Fruit fly (Drosophila melanogaster) whole organism, wandering third instar larva: Measurements from ENCODE around the gene obst-B.

Experiments used
- Abd-B ChIP-seq: fragments of >200 bp; optimal IDR thresholded peaks from 2 replicates; lab custom pipeline; 2017; ENCODE audit warnings: missing biosample characterization, missing genetic modification characterization
- CG32264 ChIP-seq: fragments of 200-800 bp; sonication (Bioruptor generic); optimal IDR thresholded peaks from 2 replicates; lab custom pipeline; 2016; ENCODE audit warnings: missing biosample characterization, missing genetic modification characterization
- CG9705 ChIP-seq: fragments of 200-800 bp; sonication (Bioruptor generic); optimal IDR thresholded peaks from 2 replicates; lab custom pipeline; 2018; ENCODE audit warnings: missing biosample characterization, mild to moderate bottlenecking, missing genetic modification characterization
- CrebA ChIP-seq: fragments of 200-800 bp; sonication (Bioruptor generic); optimal IDR thresholded peaks from 2 replicates; lab custom pipeline; 2016; ENCODE audit warnings: missing biosample characterization, mild to moderate bottlenecking, missing genetic modification characterization, borderline replicate concordance
- Dfd ChIP-seq: fragments of >200 bp; optimal IDR thresholded peaks from 2 replicates; lab custom pipeline; 2017; ENCODE audit warnings: missing biosample characterization, missing genetic modification characterization
- Dif ChIP-seq: fragments of 200-275, 200-300 bp; sonication (Bioruptor generic); optimal IDR thresholded peaks from 2 replicates; lab custom pipeline; 2018; ENCODE audit warnings: missing biosample characterization, missing genetic modification characterization; ENCODE audit not compliant: partially characterized antibody
- GATAd ChIP-seq: sonication (Bioruptor generic); optimal IDR thresholded peaks from 2 replicates; lab custom pipeline; 2016; ENCODE audit warnings: missing biosample characterization, missing genetic modification characterization
- HLH106 ChIP-seq: fragments of 200-800 bp; optimal IDR thresholded peaks from 3 replicates; lab custom pipeline; 2019; ENCODE audit warnings: missing biosample characterization, mild to moderate bottlenecking, missing genetic modification characterization, moderate library complexity
- Hnf4 ChIP-seq: fragments of 200-800 bp; sonication (Bioruptor generic); optimal IDR thresholded peaks from 2 replicates; lab custom pipeline; 2016; ENCODE audit warnings: missing biosample characterization, mild to moderate bottlenecking, missing genetic modification characterization
- Hr78 ChIP-seq: fragments of >200 bp; optimal IDR thresholded peaks from 2 replicates; lab custom pipeline; 2017; ENCODE audit warnings: missing biosample characterization, missing genetic modification characterization
- Hr83 ChIP-seq: fragments of 200-300 bp; sonication (Bioruptor generic); optimal IDR thresholded peaks from 2 replicates; lab custom pipeline; 2016; ENCODE audit warnings: missing biosample characterization, mild to moderate bottlenecking, missing genetic modification characterization, moderate library complexity; ENCODE audit not compliant: poor library complexity, severe bottlenecking
- Jra ChIP-seq: sonication (Bioruptor generic); optimal IDR thresholded peaks from 2 replicates; lab custom pipeline; 2016; ENCODE audit warnings: missing biosample characterization, missing genetic modification characterization
- Mio ChIP-seq: sonication (Bioruptor generic); optimal IDR thresholded peaks from 2 replicates; lab custom pipeline; 2016; ENCODE audit warnings: missing biosample characterization, missing genetic modification characterization
- Myc ChIP-seq: fragments of >200 bp; optimal IDR thresholded peaks from 2 replicates; lab custom pipeline; 2017
- N ChIP-seq: fragments of >200 bp; optimal IDR thresholded peaks from 2 replicates; lab custom pipeline; 2018; ENCODE audit warnings: missing biosample characterization, missing external identifiers, missing genetic modification characterization
- OdsH ChIP-seq: fragments of 200-800 bp; sonication (Bioruptor generic); optimal IDR thresholded peaks from 2 replicates; lab custom pipeline; 2016; ENCODE audit warnings: missing biosample characterization, mild to moderate bottlenecking, missing genetic modification characterization
- Rel ChIP-seq, 2 experiments: fragments of 200-800 bp; sonication (Bioruptor generic) in 1 of 2; optimal IDR thresholded peaks; 2 replicates in 1 of 2; 3 replicates in 1 of 2; lab custom pipeline; 2016 to 2019; ENCODE audit warnings: mild to moderate bottlenecking in 2 of 2, missing biosample characterization in 2 of 2, missing genetic modification characterization in 2 of 2, moderate library complexity in 1 of 2
- Sp1 ChIP-seq: fragments of 200-800 bp; sonication (Bioruptor generic); optimal IDR thresholded peaks from 3 replicates; lab custom pipeline; 2019; ENCODE audit warnings: missing biosample characterization, mild to moderate bottlenecking, missing genetic modification characterization, moderate library complexity
- Vsx2 ChIP-seq: fragments of 200-300, 225-300 bp; sonication (Bioruptor generic); optimal IDR thresholded peaks from 2 replicates; lab custom pipeline; 2018; ENCODE audit warnings: missing biosample characterization, missing genetic modification characterization; ENCODE audit not compliant: partially characterized antibody
- brk ChIP-seq: fragments of 200-800 bp; sonication (Bioruptor generic); optimal IDR thresholded peaks from 2 replicates; lab custom pipeline; 2016; ENCODE audit warnings: missing biosample characterization, mild to moderate bottlenecking, missing genetic modification characterization
- dl ChIP-seq, 2 experiments: fragments of 175-275, 200-275 bp in 1 of 2; fragments of 200-275 bp in 1 of 2; sonication (Bioruptor generic); optimal IDR thresholded peaks; lab custom pipeline; 2018; ENCODE audit warnings: mild to moderate bottlenecking in 2 of 2, missing biosample characterization in 2 of 2, missing genetic modification characterization in 2 of 2, moderate library complexity in 2 of 2; ENCODE audit not compliant: partially characterized antibody in 2 of 2, insufficient read depth in 1 of 2
- dmrt93B ChIP-seq: fragments of 200-800 bp; sonication (Bioruptor generic); optimal IDR thresholded peaks from 2 replicates; lab custom pipeline; 2018; ENCODE audit warnings: missing biosample characterization, mild to moderate bottlenecking, missing genetic modification characterization
- dsf ChIP-seq: sonication (Bioruptor generic); optimal IDR thresholded peaks from 2 replicates; lab custom pipeline; 2016; ENCODE audit warnings: missing biosample characterization, missing genetic modification characterization, borderline replicate concordance
- ey ChIP-seq: fragments of 200-800 bp; sonication (Bioruptor generic); optimal IDR thresholded peaks from 2 replicates; lab custom pipeline; 2016; ENCODE audit warnings: missing biosample characterization, missing genetic modification characterization
- foxo ChIP-seq, 2 experiments: fragments of 200-800 bp; sonication (Bioruptor generic); optimal IDR thresholded peaks; 2 replicates in 1 of 2; 3 replicates in 1 of 2; lab custom pipeline; 2016 to 2017; ENCODE audit warnings: missing biosample characterization in 2 of 2, missing genetic modification characterization in 2 of 2
- fru ChIP-seq: fragments of 200-800 bp; sonication (Bioruptor generic); optimal IDR thresholded peaks from 3 replicates; lab custom pipeline; 2016; ENCODE audit warnings: missing biosample characterization, mild to moderate bottlenecking, missing genetic modification characterization
- jim ChIP-seq: fragments of 175-275, 200-325 bp; sonication (Bioruptor generic); optimal IDR thresholded peaks from 2 replicates; lab custom pipeline; 2016; ENCODE audit warnings: missing biosample characterization, mild to moderate bottlenecking, missing genetic modification characterization
- lola ChIP-seq: fragments of >200 bp; optimal IDR thresholded peaks from 2 replicates; lab custom pipeline; 2017; ENCODE audit warnings: missing biosample characterization, missing genetic modification characterization
- pan ChIP-seq: fragments of >200 bp; optimal IDR thresholded peaks from 2 replicates; lab custom pipeline; 2017
- psq ChIP-seq: fragments of 200-800 bp; sonication (Bioruptor generic); optimal IDR thresholded peaks from 3 replicates; lab custom pipeline; 2017; ENCODE audit warnings: missing biosample characterization, mild to moderate bottlenecking, missing genetic modification characterization, moderate library complexity
- rgr ChIP-seq: fragments of 200-800 bp; sonication (Bioruptor generic); optimal IDR thresholded peaks from 3 replicates; lab custom pipeline; 2016; ENCODE audit warnings: missing biosample characterization, mild to moderate bottlenecking, missing genetic modification characterization
- sage ChIP-seq: fragments of 200-800 bp; sonication (Bioruptor generic); optimal IDR thresholded peaks from 2 replicates; lab custom pipeline; 2016; ENCODE audit warnings: missing biosample characterization, mild to moderate bottlenecking, missing genetic modification characterization
- sv ChIP-seq: fragments of 200-800 bp; sonication (Bioruptor generic); optimal IDR thresholded peaks from 3 replicates; lab custom pipeline; 2016; ENCODE audit warnings: missing biosample characterization, missing genetic modification characterization
- tai ChIP-seq: sonication (Bioruptor generic); optimal IDR thresholded peaks from 2 replicates; lab custom pipeline; 2016; ENCODE audit warnings: missing biosample characterization, missing genetic modification characterization
- usp ChIP-seq: fragments of >200 bp; optimal IDR thresholded peaks from 2 replicates; lab custom pipeline; 2017; ENCODE audit warnings: missing biosample characterization, missing genetic modification characterization
- woc ChIP-seq: sonication (Bioruptor generic); optimal IDR thresholded peaks from 2 replicates; lab custom pipeline; 2016; ENCODE audit warnings: missing biosample characterization, mild to moderate bottlenecking, missing genetic modification characterization

obst-B gene

dm6 chr2L:10003593-10003992 lies 28.9 kb upstream of the obst-B start, which contains the start of gene Ndf (continued):
- TF ChIP-seq Hr83 (GFP tag; lab: Kevin White, UChicago) = peak; percentile 96
- no peak for TF ChIP-seq dl (GFP tag; optimal IDR thresholded peaks at IDR 0.05; lab: Kevin White, UChicago; ENCODE audit: insufficient read depth in 1 of 2, partially characterized antibody in 2 of 2)
- TF ChIP-seq foxo (GFP tag; optimal IDR thresholded peaks at IDR 0.05; lab: Kevin White, UChicago) = peak in 1 of 2 experiments; percentile 77
- peak; percentile 39 for TF ChIP-seq sv (GFP tag; lab: Kevin White, UChicago)
- TF ChIP-seq Dfd (GFP tag; lab: Kevin White, UChicago) = no peak
- TF ChIP-seq Hnf4 = peak; percentile 66
- peak; percentile 57 for TF ChIP-seq dmrt93B (GFP tag; lab: Kevin White, UChicago)

- TF ChIP-seq HLH106 (no peak), fru (no peak), rgr (GFP tag; lab: Kevin White, UChicago) (no peak), Dif (GFP tag; lab: Kevin White, UChicago) (no peak), jim (GFP tag; lab: Kevin White, UChicago) (no peak), usp (GFP tag; lab: Kevin White, UChicago) (no peak), OdsH (GFP tag; lab: Kevin White, UChicago) (no peak), Myc (lab: Kevin White, UChicago) (no peak), woc (GFP tag; lab: Kevin White, UChicago) (no peak), brk (no peak), foxo (GFP tag; optimal IDR thresholded peaks at IDR 0.05; lab: Kevin White, UChicago) (no peak), lola (GFP tag; lab: Kevin White, UChicago) (no peak), Hr83 (GFP tag; lab: Kevin White, UChicago) (no peak), sage (no peak), Rel (GFP tag; optimal IDR thresholded peaks at IDR 0.05; lab: Kevin White, UChicago) (no peak), Rel (tag; optimal IDR thresholded peaks at IDR 0.05; lab: Kevin White, UChicago) (no peak), tai (GFP tag; lab: Kevin White, UChicago) (no peak)
These were observed 27.9 kb upstream of the obst-B start for dm6 chr2L:10004574-10004973.

- TF ChIP-seq Hr83 (GFP tag; lab: Kevin White, UChicago) (peak; percentile 37), Hnf4 (peak; percentile 23), brk (peak; percentile 18), Vsx2 (GFP tag; lab: Kevin White, UChicago) (peak; percentile 57), tai (GFP tag; lab: Kevin White, UChicago) (peak; percentile 61), Abd-B (GFP tag; lab: Kevin White, UChicago) (no peak), woc (GFP tag; lab: Kevin White, UChicago) (peak; percentile 12), sage (no peak)
- TF ChIP-seq, all 38 proteins: peak for 6
These were observed 23.2 kb upstream of the obst-B start, which contains the start of gene Trp1 for dm6 chr2L:10009293-10009695. TSS of gene Trp1 (plus strand) at chr2L:10009381.

dm6 chr2L:10009800-10010658 lies 22.5 kb upstream of the obst-B start:
- TF ChIP-seq Mio (GFP tag; lab: Kevin White, UChicago) = peak; percentile 95
- peak; percentile 99 for TF ChIP-seq fru
- peak; percentile 98 for TF ChIP-seq psq (GFP tag; lab: Kevin White, UChicago)
- peak; percentile 81 for TF ChIP-seq CrebA (GFP tag; lab: Kevin White, UChicago)
- peak; percentile 98 for TF ChIP-seq sage
- no peak for TF ChIP-seq Abd-B (GFP tag; lab: Kevin White, UChicago)
- peak; percentile 42 to 70 for TF ChIP-seq dl (GFP tag; optimal IDR thresholded peaks at IDR 0.05; lab: Kevin White, UChicago; ENCODE audit: insufficient read depth in 1 of 2, partially characterized antibody in 2 of 2)
- peak; percentile 97 to 100 for TF ChIP-seq foxo (GFP tag; optimal IDR thresholded peaks at IDR 0.05; lab: Kevin White, UChicago)
- TF ChIP-seq sv (GFP tag; lab: Kevin White, UChicago) = peak; percentile 94
- TF ChIP-seq lola (GFP tag; lab: Kevin White, UChicago) = no peak
- peak; percentile 99 for TF ChIP-seq HLH106
- TF ChIP-seq GATAd (GFP tag; lab: Kevin White, UChicago) = peak; percentile 98
- peak; percentile 97 for TF ChIP-seq woc (GFP tag; lab: Kevin White, UChicago)
- peak; percentile 99 for TF ChIP-seq Hr83 (GFP tag; lab: Kevin White, UChicago)
- peak; percentile 99 for TF ChIP-seq Hnf4
- TF ChIP-seq pan = no peak
- TF ChIP-seq Hr78 = no peak
- TF ChIP-seq dmrt93B (GFP tag; lab: Kevin White, UChicago) = peak; percentile 98
- peak; percentile 99 for TF ChIP-seq rgr (GFP tag; lab: Kevin White, UChicago)
- no peak for TF ChIP-seq N (GFP tag; lab: Kevin White, UChicago)
- TF ChIP-seq ey (GFP tag; lab: Kevin White, UChicago) = peak; percentile 100
- peak; percentile 96 for TF ChIP-seq dsf
- peak; percentile 84 for TF ChIP-seq Dfd (GFP tag; lab: Kevin White, UChicago)
- TF ChIP-seq brk = peak; percentile 96
- peak; percentile 98 for TF ChIP-seq CG9705 (GFP tag; lab: Kevin White, UChicago)
- TF ChIP-seq Jra (GFP tag; lab: Kevin White, UChicago) = peak; percentile 98
- TF ChIP-seq usp (GFP tag; lab: Kevin White, UChicago) = no peak
- peak; percentile 98 for TF ChIP-seq CG32264 (GFP tag; lab: Kevin White, UChicago)
- TF ChIP-seq Rel (GFP tag; optimal IDR thresholded peaks at IDR 0.05; lab: Kevin White, UChicago) = peak; percentile 95
- peak; percentile 87 for TF ChIP-seq Rel (tag; optimal IDR thresholded peaks at IDR 0.05; lab: Kevin White, UChicago)
- TF ChIP-seq jim (GFP tag; lab: Kevin White, UChicago) = peak; percentile 95
- TF ChIP-seq OdsH (GFP tag; lab: Kevin White, UChicago) = peak; percentile 100
- peak; percentile 26 for TF ChIP-seq Dif (GFP tag; lab: Kevin White, UChicago)
- TF ChIP-seq Sp1 (GFP tag; lab: Kevin White, UChicago) = peak; percentile 98
- no peak for TF ChIP-seq Myc (lab: Kevin White, UChicago)
